Fruit fly (Drosophila melanogaster) whole organism, embryonic: ENCODE results near the gene CG3679.
A peak's percentile ranks its signal among the peaks of the same experiment; 100 is the strongest.

Experiments
- BEAF-32 ChIP-seq: fragments of 200-800 bp; sonication (Bioruptor generic); optimal IDR thresholded peaks from 3 replicates; lab custom pipeline; 2017; ENCODE audit warnings: missing biosample characterization, missing genetic modification characterization, mild to moderate bottlenecking, moderate library complexity, missing genetic modification reagents
- Bgb ChIP-seq: fragments of 200-800 bp; sonication (Bioruptor generic); IDR thresholded peaks from 2 replicates; pipeline ENCODE4 v1.3.6; 2022; ENCODE audit warnings: missing biosample characterization, missing genetic modification characterization; ENCODE audit not compliant: partially characterized antibody
- CG1024 ChIP-seq: fragments of 200-800 bp; sonication (Bioruptor generic); IDR thresholded peaks from 2 replicates; pipeline ENCODE4 v1.3.6; 2022; ENCODE audit warnings: missing biosample characterization, missing genetic modification characterization
- CG10366 ChIP-seq: fragments of 200-800 bp; sonication (Bioruptor generic); IDR thresholded peaks from 2 replicates; pipeline ENCODE4 v1.3.6; 2022; ENCODE audit warnings: missing biosample characterization, missing genetic modification characterization
- CG10654 ChIP-seq: fragments of 200-800 bp; sonication (Bioruptor generic); optimal IDR thresholded peaks from 2 replicates; lab custom pipeline; 2016; ENCODE audit warnings: missing biosample characterization, missing genetic modification characterization
- CG14710 ChIP-seq: fragments of 200-800 bp; sonication (Bioruptor generic); optimal IDR thresholded peaks from 3 replicates; lab custom pipeline; 2019; ENCODE audit warnings: missing biosample characterization, mild to moderate bottlenecking, missing genetic modification characterization, moderate library complexity
- CG14860 ChIP-seq: fragments of 200-800 bp; sonication (Bioruptor generic); IDR thresholded peaks from 3 replicates; pipeline ENCODE4 v1.3.6; 2022; ENCODE audit warnings: missing biosample characterization, missing genetic modification characterization; ENCODE audit not compliant: partially characterized antibody
- CG15514 ChIP-seq: fragments of 200-800 bp; sonication (Bioruptor generic); optimal IDR thresholded peaks from 3 replicates; lab custom pipeline; 2017; ENCODE audit warnings: missing biosample characterization, missing genetic modification characterization, mild to moderate bottlenecking, moderate library complexity, missing genetic modification reagents
- CG17802 ChIP-seq: fragments of 200-800 bp; sonication (Bioruptor generic); optimal IDR thresholded peaks from 2 replicates; lab custom pipeline; 2018; ENCODE audit warnings: missing biosample characterization, mild to moderate bottlenecking, missing genetic modification characterization, moderate library complexity
- CG18011 ChIP-seq: fragments of 200-800 bp; sonication (Bioruptor generic); optimal IDR thresholded peaks from 2 replicates; lab custom pipeline; 2017; ENCODE audit warnings: missing biosample characterization, missing genetic modification characterization, mild to moderate bottlenecking, moderate library complexity, missing genotype
- CG2116 ChIP-seq: fragments of 200-800 bp; sonication (Bioruptor generic); optimal IDR thresholded peaks from 3 replicates; lab custom pipeline; 2018; ENCODE audit warnings: missing biosample characterization, mild to moderate bottlenecking, missing genetic modification characterization
- CG2712 ChIP-seq: fragments of 200-800 bp; optimal IDR thresholded peaks from 3 replicates; lab custom pipeline; 2019; ENCODE audit warnings: missing biosample characterization, mild to moderate bottlenecking, missing genetic modification characterization, moderate library complexity
- CG30020 ChIP-seq: fragments of 200-800 bp; optimal IDR thresholded peaks from 2 replicates; lab custom pipeline; 2019; ENCODE audit warnings: missing biosample characterization, mild to moderate bottlenecking, missing genetic modification characterization, moderate library complexity
- CG32767 ChIP-seq: fragments of 200-800 bp; sonication (Bioruptor generic); IDR thresholded peaks from 2 replicates; pipeline ENCODE4 v1.3.6; 2022; ENCODE audit warnings: missing biosample characterization, missing genetic modification characterization
- CG3281 ChIP-seq: fragments of 200-800 bp; sonication (Bioruptor generic); optimal IDR thresholded peaks from 3 replicates; lab custom pipeline; 2017; ENCODE audit warnings: missing biosample characterization, mild to moderate bottlenecking, missing genetic modification characterization
- CG34224 ChIP-seq: fragments of 200-800 bp; sonication (Bioruptor generic); IDR thresholded peaks from 3 replicates; pipeline ENCODE4 v1.3.6; 2022; ENCODE audit warnings: missing biosample characterization, missing genetic modification characterization; ENCODE audit not compliant: partially characterized antibody
- CG6791 ChIP-seq: fragments of 200-800 bp; sonication (Bioruptor generic); IDR thresholded peaks from 3 replicates; pipeline ENCODE4 v1.3.6; 2022; ENCODE audit warnings: missing biosample characterization, missing genetic modification characterization; ENCODE audit not compliant: partially characterized antibody
- CG9609 ChIP-seq: fragments of 200-800 bp; sonication (Bioruptor generic); optimal IDR thresholded peaks from 3 replicates; lab custom pipeline; 2016; ENCODE audit warnings: missing biosample characterization, missing genetic modification characterization
- Dll ChIP-seq: fragments of 200-800 bp; sonication (Bioruptor generic); IDR thresholded peaks from 4 replicates; pipeline ENCODE4 v1.3.6; 2022; ENCODE audit warnings: missing biosample characterization, missing genetic modification characterization; ENCODE audit not compliant: partially characterized antibody
- Doc3 ChIP-seq: fragments of 200-800 bp; sonication (Bioruptor generic); IDR thresholded peaks from 3 replicates; pipeline ENCODE4 v1.3.6; 2022; ENCODE audit warnings: missing biosample characterization, missing genetic modification characterization; ENCODE audit not compliant: partially characterized antibody
- Dp ChIP-seq: fragments of 200-800 bp; sonication (Bioruptor generic); optimal IDR thresholded peaks from 2 replicates; lab custom pipeline; 2018; ENCODE audit warnings: missing biosample characterization, mild to moderate bottlenecking, missing genetic modification characterization, moderate library complexity
- Dref ChIP-seq: fragments of 200-800 bp; sonication (Bioruptor generic); IDR thresholded peaks from 2 replicates; pipeline ENCODE4 v1.3.6; 2022; ENCODE audit warnings: missing biosample characterization, missing genetic modification characterization
- E2f2 ChIP-seq: fragments of 200-800 bp; sonication (Bioruptor generic); IDR thresholded peaks from 2 replicates; pipeline ENCODE4 v1.3.6; 2022; ENCODE audit warnings: missing biosample characterization, missing genetic modification characterization
- Hr39 ChIP-seq: fragments of >200 bp; optimal IDR thresholded peaks from 2 replicates; lab custom pipeline; 2017
- Opbp ChIP-seq: fragments of 200-800 bp; sonication (Bioruptor generic); IDR thresholded peaks from 3 replicates; pipeline ENCODE4 v1.3.6; 2022; ENCODE audit warnings: missing biosample characterization, missing genetic modification characterization; ENCODE audit not compliant: partially characterized antibody
- Scr ChIP-seq: fragments of 200-800 bp; sonication (Bioruptor generic); IDR thresholded peaks from 2 replicates; pipeline ENCODE4 v1.3.6; 2022; ENCODE audit warnings: missing biosample characterization, missing genetic modification characterization; ENCODE audit not compliant: partially characterized antibody
- Xrp1 ChIP-seq: fragments of 200-800 bp; sonication (Bioruptor generic); IDR thresholded peaks from 2 replicates; pipeline ENCODE4 v1.3.6; 2022; ENCODE audit warnings: missing biosample characterization, missing genetic modification characterization
- amos ChIP-seq: fragments of 200-800 bp; sonication (Bioruptor generic); IDR thresholded peaks from 2 replicates; pipeline ENCODE4 v1.3.6; 2022; ENCODE audit warnings: missing biosample characterization, missing genetic modification characterization; ENCODE audit not compliant: partially characterized antibody
- bbx ChIP-seq: fragments of 200-800 bp; sonication (Bioruptor generic); IDR thresholded peaks from 2 replicates; pipeline ENCODE4 v1.3.6; 2022; ENCODE audit warnings: missing biosample characterization, missing genetic modification characterization; ENCODE audit not compliant: partially characterized antibody
- cg ChIP-seq: fragments of 200-800 bp; sonication (Bioruptor generic); optimal IDR thresholded peaks from 3 replicates; lab custom pipeline; 2019; ENCODE audit warnings: missing biosample characterization, mild to moderate bottlenecking, missing genetic modification characterization, moderate library complexity
- hbn ChIP-seq: fragments of 200-800 bp; sonication (Bioruptor generic); IDR thresholded peaks from 2 replicates; pipeline ENCODE4 v1.3.6; 2022; ENCODE audit warnings: missing biosample characterization, missing genetic modification characterization; ENCODE audit not compliant: partially characterized antibody
- hth ChIP-seq: fragments of >200 bp; optimal IDR thresholded peaks from 2 replicates; lab custom pipeline; 2017; ENCODE audit warnings: inconsistent platforms
- kah ChIP-seq: fragments of 200-800 bp; sonication (Bioruptor generic); optimal IDR thresholded peaks from 2 replicates; lab custom pipeline; 2018; ENCODE audit warnings: missing biosample characterization, mild to moderate bottlenecking, missing genetic modification characterization
- knrl ChIP-seq: fragments of 200-800 bp; sonication (Bioruptor generic); IDR thresholded peaks from 3 replicates; pipeline ENCODE4 v1.3.6; 2022; ENCODE audit warnings: missing biosample characterization, missing genetic modification characterization; ENCODE audit not compliant: partially characterized antibody
- mld ChIP-seq: fragments of 200-800 bp; sonication (Bioruptor generic); IDR thresholded peaks from 3 replicates; pipeline ENCODE4 v1.3.6; 2022; ENCODE audit warnings: missing biosample characterization, missing genetic modification characterization; ENCODE audit not compliant: partially characterized antibody
- nerfin-2 ChIP-seq: fragments of 200-800 bp; sonication (Bioruptor generic); IDR thresholded peaks from 2 replicates; pipeline ENCODE4 v1.3.6; 2022; ENCODE audit warnings: missing biosample characterization, missing genetic modification characterization; ENCODE audit not compliant: partially characterized antibody
- otp ChIP-seq: fragments of 200-800 bp; sonication (Bioruptor generic); IDR thresholded peaks from 3 replicates; pipeline ENCODE4, ENCODE4 v1.3.6; 2022; ENCODE audit warnings: missing biosample characterization, missing genetic modification characterization
- pzg ChIP-seq: fragments of 200-800 bp; sonication (Bioruptor generic); optimal IDR thresholded peaks from 3 replicates; lab custom pipeline; 2018; ENCODE audit warnings: missing biosample characterization, mild to moderate bottlenecking, missing genetic modification characterization, moderate library complexity
- rib ChIP-seq: fragments of 200-800 bp; sonication (Bioruptor generic); IDR thresholded peaks from 2 replicates; pipeline ENCODE4 v1.3.6; 2022; ENCODE audit warnings: missing biosample characterization, missing genetic modification characterization
- run ChIP-seq: fragments of 200-800 bp; sonication (Bioruptor generic); optimal IDR thresholded peaks from 3 replicates; lab custom pipeline; 2018; ENCODE audit warnings: missing biosample characterization, mild to moderate bottlenecking, missing genetic modification characterization
- ssp ChIP-seq: fragments of 200-800 bp; sonication (Bioruptor generic); IDR thresholded peaks from 2 replicates; pipeline ENCODE4 v1.3.6; 2022; ENCODE audit warnings: missing biosample characterization, missing genetic modification characterization
- stwl ChIP-seq: fragments of 200-800 bp; sonication (Bioruptor generic); optimal IDR thresholded peaks from 3 replicates; lab custom pipeline; 2018; ENCODE audit warnings: missing biosample characterization, mild to moderate bottlenecking, missing genetic modification characterization, moderate library complexity
- tna ChIP-seq: fragments of 200-800 bp; sonication (Bioruptor generic); IDR thresholded peaks from 2 replicates; pipeline ENCODE4 v1.3.6; 2022; ENCODE audit warnings: missing biosample characterization, missing genetic modification characterization; ENCODE audit not compliant: partially characterized antibody
- trem ChIP-seq: fragments of 200-800 bp; optimal IDR thresholded peaks from 3 replicates; lab custom pipeline; 2019; ENCODE audit warnings: missing biosample characterization, mild to moderate bottlenecking, missing genetic modification characterization, moderate library complexity
- unc-4 ChIP-seq: fragments of 200-800 bp; sonication (Bioruptor generic); IDR thresholded peaks from 2 replicates; pipeline ENCODE4 v1.3.6; 2022; ENCODE audit warnings: missing biosample characterization, missing genetic modification characterization; ENCODE audit not compliant: partially characterized antibody
- vnd ChIP-seq: fragments of 200-800 bp; sonication (Bioruptor generic); IDR thresholded peaks from 3 replicates; pipeline ENCODE4 v1.3.6; 2022; ENCODE audit warnings: missing biosample characterization, missing genetic modification characterization; ENCODE audit not compliant: partially characterized antibody
- zen2 ChIP-seq: fragments of 200-800 bp; sonication (Bioruptor generic); IDR thresholded peaks from 3 replicates; pipeline ENCODE4 v1.3.6; 2022; ENCODE audit warnings: missing biosample characterization, missing genetic modification characterization; ENCODE audit not compliant: partially characterized antibody

Gene CG3679

DNA sequence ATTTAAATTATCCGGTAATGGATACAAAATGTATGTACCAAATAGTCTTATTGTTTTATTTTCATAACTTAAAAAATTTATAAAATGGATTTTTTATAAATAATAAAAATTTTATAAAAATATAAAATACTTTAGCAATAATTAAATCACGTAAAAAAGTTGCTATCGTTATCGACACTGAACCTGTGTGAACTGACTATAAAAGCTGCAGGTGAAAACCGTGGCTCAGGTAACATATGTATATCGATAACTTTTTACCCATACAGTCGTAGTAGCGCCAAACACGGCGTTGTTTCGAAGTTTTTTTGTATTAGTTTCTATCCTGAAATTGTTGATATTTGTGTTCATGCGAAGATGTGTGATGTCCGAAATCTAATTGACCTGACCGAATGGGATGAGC is at the start of gene CG3679:
CG3679 (plus strand) TSS at position 235 of the 400 bp plus-strand sequence.
- TF ChIP-seq CG30020 = peak; percentile 93
- no peak for TF ChIP-seq kah (GFP tag; lab: Kevin White, UChicago)
- TF ChIP-seq amos (GFP tag; lab: Robert Waterston, UW) = peak; percentile 73; the same call in 1 of the 2 replicates
- peak; percentile 74 for TF ChIP-seq Dp (GFP tag; lab: Kevin White, UChicago)
- peak; percentile 67 for TF ChIP-seq CG14860
- no peak for TF ChIP-seq hth (lab: Kevin White, UChicago)
- peak; percentile 31 for TF ChIP-seq trem
- peak; percentile 35 for TF ChIP-seq CG14710
- peak; percentile 82 for TF ChIP-seq CG6791 (GFP tag; lab: Robert Waterston, UW)
- TF ChIP-seq stwl (tag; lab: Kevin White, UChicago) = peak; percentile 28
- peak; percentile 62; the same call in 1 of the 2 replicates for TF ChIP-seq unc-4 (GFP tag; lab: Robert Waterston, UW)
- TF ChIP-seq Hr39 = no peak
- peak; percentile 12; the same call in 1 of the 3 replicates for TF ChIP-seq zen2
- peak; percentile 58; the same call in 1 of the 2 replicates for TF ChIP-seq hbn (GFP tag; lab: Robert Waterston, UW)
- peak; percentile 25 for TF ChIP-seq cg
- peak; percentile 58 for TF ChIP-seq CG2712 (tag; lab: Kevin White, UChicago)
- TF ChIP-seq CG3281 (GFP tag; lab: Kevin White, UChicago) = no peak
- TF ChIP-seq knrl (GFP tag; lab: Robert Waterston, UW) = peak; percentile 60; the same call in 2 of the 3 replicates
- TF ChIP-seq bbx (GFP tag; lab: Robert Waterston, UW) = peak; percentile 76
- TF ChIP-seq run (tag; lab: Kevin White, UChicago) = no peak
- peak; percentile 84 for TF ChIP-seq Dref (GFP tag; lab: Robert Waterston, UW)
- TF ChIP-seq CG15514 (GFP tag; lab: Kevin White, UChicago) = peak; percentile 63
- peak; percentile 38 for TF ChIP-seq pzg (GFP tag; lab: Kevin White, UChicago)
- TF ChIP-seq CG34224 (GFP tag; lab: Robert Waterston, UW) = peak; percentile 66
- TF ChIP-seq CG17802 (tag; lab: Kevin White, UChicago) = peak; percentile 34
- TF ChIP-seq nerfin-2 = peak; percentile 69
- peak; percentile 63; the same call in 2 of the 3 replicates for TF ChIP-seq Opbp (GFP tag; lab: Robert Waterston, UW)
- peak; percentile 83 for TF ChIP-seq E2f2
- no peak for TF ChIP-seq CG9609 (GFP tag; lab: Kevin White, UChicago)
- TF ChIP-seq Dll (GFP tag; lab: Robert Waterston, UW) = peak; percentile 68
- TF ChIP-seq CG1024 (GFP tag; lab: Robert Waterston, UW) = 0 out of 2 replicates have a peak, but pooled peaks have one; percentile 31
- no peak for TF ChIP-seq CG10654 (GFP tag; lab: Kevin White, UChicago)
- peak; percentile 95 for TF ChIP-seq ssp (GFP tag; lab: Robert Waterston, UW)
- peak; percentile 58; the same call in 2 of the 3 replicates for TF ChIP-seq Doc3 (GFP tag; lab: Robert Waterston, UW)
- peak; percentile 78 for TF ChIP-seq Bgb (GFP tag; lab: Robert Waterston, UW)
- TF ChIP-seq Xrp1 (GFP tag; lab: Robert Waterston, UW) = 0 out of 2 replicates have a peak, but pooled peaks have one; percentile 10
- no peak for TF ChIP-seq rib (GFP tag; lab: Robert Waterston, UW)
- TF ChIP-seq otp (GFP tag; lab: Robert Waterston, UW) = no peak
- peak; percentile 59 for TF ChIP-seq BEAF-32 (GFP tag; lab: Kevin White, UChicago)
- TF ChIP-seq CG18011 (GFP tag; lab: Kevin White, UChicago) = no peak
- peak; percentile 65; the same call in 1 of the 3 replicates for TF ChIP-seq mld (GFP tag; lab: Robert Waterston, UW)
- TF ChIP-seq CG2116 (GFP tag; lab: Kevin White, UChicago) = peak; percentile 75
- TF ChIP-seq CG32767 = 0 out of 2 replicates have a peak, but pooled peaks have one; percentile 19
- TF ChIP-seq CG10366 (GFP tag; lab: Robert Waterston, UW) = no peak
- peak; percentile 20; the same call in 2 of the 3 replicates for TF ChIP-seq vnd (GFP tag; lab: Robert Waterston, UW)
- peak; percentile 61 for TF ChIP-seq tna (GFP tag; lab: Robert Waterston, UW)
- TF ChIP-seq Scr (GFP tag; lab: Robert Waterston, UW) = peak; percentile 66
